Worm (Caenorhabditis elegans) whole organism, L3 larva: ENCODE data around the gene srw-26.

ENCODE experiments used
- R02D3.7 ChIP-seq: fragments of 150-350 bp; optimal IDR thresholded peaks from 2 replicates; lab custom pipeline; 2014; ENCODE audit warnings: missing biosample characterization, missing genetic modification characterization
- ZK546.5 ChIP-seq: sonication (generic microtip); optimal IDR thresholded peaks from 2 replicates; lab custom pipeline; 2017; ENCODE audit warnings: missing biosample characterization, missing genetic modification characterization
- aly-2 ChIP-seq: fragments of 150-350 bp; optimal IDR thresholded peaks from 2 replicates; lab custom pipeline; 2014; ENCODE audit warnings: missing biosample characterization, missing genetic modification characterization
- ama-1 ChIP-seq: fragments of 150-350 bp; optimal IDR thresholded peaks from 2 replicates; lab custom pipeline; 2018
- ceh-16 ChIP-seq: sonication (generic microtip); optimal IDR thresholded peaks from 2 replicates; lab custom pipeline; 2017; ENCODE audit warnings: missing biosample characterization, missing genetic modification characterization
- ceh-82 ChIP-seq: fragments of 150-350 bp; optimal IDR thresholded peaks from 2 replicates; lab custom pipeline; 2014; ENCODE audit warnings: missing biosample characterization, missing genetic modification characterization
- ceh-9 ChIP-seq: sonication (generic microtip); optimal IDR thresholded peaks from 2 replicates; lab custom pipeline; 2018; ENCODE audit warnings: missing biosample characterization, missing genetic modification characterization
- daf-12 ChIP-seq: fragments of 150-350 bp; optimal IDR thresholded peaks from 2 replicates; lab custom pipeline; 2014; ENCODE audit warnings: missing biosample characterization, missing genetic modification reagents, missing genetic modification characterization
- egl-27 ChIP-seq: sonication (generic microtip); optimal IDR thresholded peaks from 4 replicates; lab custom pipeline; 2017; ENCODE audit warnings: missing biosample characterization, missing genetic modification reagents, missing genetic modification characterization
- egl-5 ChIP-seq: fragments of 150-350 bp; optimal IDR thresholded peaks from 2 replicates; lab custom pipeline; 2017; ENCODE audit warnings: missing biosample characterization, missing genetic modification reagents, missing genetic modification characterization, inconsistent platforms
- elt-1 ChIP-seq: fragments of 150-350 bp; optimal IDR thresholded peaks from 2 replicates; lab custom pipeline; 2014; ENCODE audit warnings: missing biosample characterization, missing genetic modification characterization
- elt-2 ChIP-seq: sonication (generic microtip); optimal IDR thresholded peaks from 2 replicates; lab custom pipeline; 2016; ENCODE audit warnings: missing genetic modification reagents, mild to moderate bottlenecking, missing genetic modification characterization, missing compliant biosample characterization
- elt-3 ChIP-seq, 3 experiments: fragments of 150-350 bp in 1 of 3; sonication (generic microtip) in 2 of 3; optimal IDR thresholded peaks; 2 replicates in 2 of 3; 4 replicates in 1 of 3; lab custom pipeline; 2014 to 2017; ENCODE audit warnings: missing biosample characterization in 3 of 3, missing genetic modification characterization in 3 of 3
- eor-1 ChIP-seq, 2 experiments: fragments of 150-350 bp; optimal IDR thresholded peaks; 2 replicates each; lab custom pipeline; 2014 to 2018; ENCODE audit warnings: missing biosample characterization in 2 of 2, missing genetic modification characterization in 2 of 2
- fkh-10 ChIP-seq: sonication (generic microtip); optimal IDR thresholded peaks from 2 replicates; lab custom pipeline; 2017; ENCODE audit warnings: missing biosample characterization, missing genetic modification reagents, missing genetic modification characterization
- hmg-11 ChIP-seq: sonication (generic microtip); optimal IDR thresholded peaks from 2 replicates; lab custom pipeline; 2016; ENCODE audit warnings: missing genetic modification characterization, missing compliant biosample characterization
- jun-1 ChIP-seq: fragments of 150-350 bp; optimal IDR thresholded peaks from 2 replicates; lab custom pipeline; 2014; ENCODE audit warnings: missing biosample characterization, missing genetic modification reagents, missing genetic modification characterization
- lin-15B ChIP-seq: fragments of 150-350 bp; optimal IDR thresholded peaks from 2 replicates; lab custom pipeline; 2014; ENCODE audit warnings: missing biosample characterization, missing genetic modification characterization
- mdl-1 ChIP-seq: fragments of 150-350 bp; optimal IDR thresholded peaks from 2 replicates; lab custom pipeline; 2014; ENCODE audit warnings: missing biosample characterization, missing genetic modification characterization
- mml-1 ChIP-seq: fragments of 150-350 bp; sonication (generic microtip); optimal IDR thresholded peaks from 3 replicates; lab custom pipeline; 2014; ENCODE audit warnings: missing biosample characterization, missing genetic modification characterization
- nfya-1 ChIP-seq: sonication (generic microtip); optimal IDR thresholded peaks from 2 replicates; lab custom pipeline; 2017; ENCODE audit warnings: missing genetic modification characterization, mild to moderate bottlenecking, missing compliant biosample characterization, antibody characterized with exemption, moderate library complexity; ENCODE audit not compliant: insufficient read depth
- nhr-11 ChIP-seq: fragments of 150-350 bp; optimal IDR thresholded peaks from 2 replicates; lab custom pipeline; 2014; ENCODE audit warnings: missing biosample characterization, missing genetic modification characterization
- nhr-12 ChIP-seq: fragments of 150-350 bp; optimal IDR thresholded peaks from 2 replicates; lab custom pipeline; 2014; ENCODE audit warnings: missing biosample characterization, missing genetic modification characterization
- nhr-23 ChIP-seq: fragments of 150-350 bp; optimal IDR thresholded peaks from 2 replicates; lab custom pipeline; 2014; ENCODE audit warnings: missing biosample characterization, missing genetic modification reagents, missing genetic modification characterization
- nhr-237 ChIP-seq: fragments of 150-350 bp; optimal IDR thresholded peaks from 2 replicates; lab custom pipeline; 2014; ENCODE audit warnings: missing biosample characterization, missing genetic modification characterization
- nhr-28 ChIP-seq: fragments of 150-350 bp; optimal IDR thresholded peaks from 2 replicates; lab custom pipeline; 2014; ENCODE audit warnings: missing biosample characterization, missing genetic modification characterization
- nhr-43 ChIP-seq: sonication (generic microtip); optimal IDR thresholded peaks from 2 replicates; lab custom pipeline; 2016; ENCODE audit warnings: mild to moderate bottlenecking, missing genetic modification characterization, missing compliant biosample characterization; ENCODE audit not compliant: poor library complexity, severe bottlenecking
- nhr-76 ChIP-seq: fragments of 150-350 bp; sonication (generic microtip); optimal IDR thresholded peaks from 5 replicates; lab custom pipeline; 2014; ENCODE audit warnings: missing biosample characterization, missing genetic modification characterization
- nhr-77 ChIP-seq: fragments of 150-350 bp; optimal IDR thresholded peaks from 2 replicates; lab custom pipeline; 2014; ENCODE audit warnings: missing biosample characterization, missing genetic modification characterization
- pha-4 ChIP-seq: fragments of 150-350 bp; optimal IDR thresholded peaks from 2 replicates; lab custom pipeline; 2014; ENCODE audit warnings: missing biosample characterization, missing genetic modification reagents, missing genetic modification characterization
- pqm-1 ChIP-seq: fragments of 150-350 bp; optimal IDR thresholded peaks from 2 replicates; lab custom pipeline; 2017; ENCODE audit warnings: missing biosample characterization, missing genetic modification characterization, inconsistent platforms
- skn-1 ChIP-seq: fragments of 150-350 bp; optimal IDR thresholded peaks from 2 replicates; lab custom pipeline; 2014; ENCODE audit warnings: missing biosample characterization, missing genetic modification characterization
- snpc-4 ChIP-seq: fragments of 150-350 bp; optimal IDR thresholded peaks from 2 replicates; lab custom pipeline; 2014; ENCODE audit warnings: missing biosample characterization, missing genetic modification characterization
- unc-39 ChIP-seq: sonication (generic microtip); optimal IDR thresholded peaks from 4 replicates; lab custom pipeline; 2017; ENCODE audit warnings: missing biosample characterization, missing genetic modification characterization
- unc-62 ChIP-seq: fragments of 150-350 bp; sonication (generic microtip); optimal IDR thresholded peaks from 4 replicates; lab custom pipeline; 2014; ENCODE audit warnings: missing biosample characterization, missing genetic modification reagents, missing genetic modification characterization
- zag-1 ChIP-seq: fragments of 150-350 bp; optimal IDR thresholded peaks from 2 replicates; lab custom pipeline; 2014; ENCODE audit warnings: missing biosample characterization, missing genetic modification characterization
- ztf-4 ChIP-seq: fragments of 150-350 bp; optimal IDR thresholded peaks from 2 replicates; lab custom pipeline; 2014; ENCODE audit warnings: missing biosample characterization, missing genetic modification characterization

Gene srw-26

DNA sequence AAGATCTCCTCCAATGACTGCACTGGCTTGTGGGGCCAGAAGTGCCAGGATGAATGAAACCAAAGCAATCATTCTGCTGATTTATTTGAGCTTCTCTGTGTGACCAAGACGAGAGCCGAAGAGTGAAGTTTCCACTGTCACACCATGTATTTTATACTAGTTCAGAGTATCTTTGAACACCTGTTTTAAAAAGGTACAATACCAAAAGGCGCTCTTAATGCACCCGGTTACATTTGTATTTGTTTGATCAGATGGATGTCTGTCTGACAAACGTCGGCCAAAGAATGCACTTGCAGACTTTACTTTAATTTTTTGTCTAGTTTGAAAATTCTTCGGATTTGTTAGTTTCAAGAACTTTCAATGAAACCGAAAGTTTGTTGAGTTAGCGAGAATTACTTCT lies 12.0 kb downstream of the srw-26 start, which contains the start of gene F35E8.10:
Gene F35E8.10 (minus strand): TSS at position 101 of the 400 bp plus-strand sequence.
- TF ChIP-seq daf-12 (tag; lab: Kevin White, UChicago) = no peak
- no peak for TF ChIP-seq nfya-1 (tag; lab: Kevin White, UChicago)
- no peak for TF ChIP-seq ceh-82 (tag; lab: Kevin White, UChicago)
- TF ChIP-seq egl-27 (tag; lab: Kevin White, UChicago) = no peak
- TF ChIP-seq aly-2 (tag; lab: Kevin White, UChicago) = no peak
- TF ChIP-seq elt-3 (tag; optimal IDR thresholded peaks at IDR 0.05; lab: Kevin White, UChicago) = no peak
- no peak for TF ChIP-seq ama-1 (lab: Kevin White, UChicago)
- TF ChIP-seq mdl-1 (tag; lab: Kevin White, UChicago) = no peak
- no peak for TF ChIP-seq nhr-43 (tag; lab: Kevin White, UChicago)

ce11 chrV:15917458-15917857 lies 14.8 kb downstream of the srw-26 start, which contains the start of gene F35E8.9:
TSS of gene F35E8.9 (minus strand) at chrV:15917558.
- TF ChIP-seq nhr-12 (no peak), nhr-237 (no peak), jun-1 (tag; lab: Kevin White, UChicago) (no peak), eor-1 (tag; optimal IDR thresholded peaks at IDR 0.05; lab: Kevin White, UChicago) (no peak), mdl-1 (tag; lab: Kevin White, UChicago) (no peak), nhr-23 (tag; lab: Kevin White, UChicago) (no peak), unc-62 (no peak), nhr-77 (tag; lab: Kevin White, UChicago) (no peak), ceh-16 (tag; lab: Kevin White, UChicago) (no peak), ceh-82 (tag; lab: Kevin White, UChicago) (no peak), skn-1 (tag; lab: Kevin White, UChicago) (no peak), zag-1 (tag; lab: Kevin White, UChicago) (no peak), nhr-28 (no peak), aly-2 (tag; lab: Kevin White, UChicago) (no peak), ztf-4 (no peak)

ce11 chrV:15915919-15916318 lies 16.4 kb downstream of the srw-26 start, which contains the start of gene gst-38:
TSS of gene gst-38 (minus strand) at chrV:15916070.
- TF ChIP-seq pqm-1 (tag; lab: Kevin White, UChicago) = peak; percentile 41
- peak; percentile 88 for TF ChIP-seq elt-2 (tag; lab: Kevin White, UChicago)
- TF ChIP-seq nhr-43 (tag; lab: Kevin White, UChicago) = no peak
- TF ChIP-seq skn-1 (tag; lab: Kevin White, UChicago) = peak; percentile 14

- TF ChIP-seq ztf-4 = no peak
- TF ChIP-seq elt-1 (tag; lab: Kevin White, UChicago) = no peak
- TF ChIP-seq mdl-1 (tag; lab: Kevin White, UChicago) = no peak
- TF ChIP-seq hmg-11 (tag; lab: Kevin White, UChicago) = no peak
- TF ChIP-seq nhr-11 (tag; lab: Kevin White, UChicago) = no peak
- TF ChIP-seq pha-4 (tag; lab: Kevin White, UChicago) = no peak
- no peak for TF ChIP-seq nhr-77 (tag; lab: Kevin White, UChicago)
- TF ChIP-seq zag-1 (tag; lab: Kevin White, UChicago) = no peak
- no peak for TF ChIP-seq egl-5 (tag; lab: Kevin White, UChicago)
These were observed 17.0 kb downstream of the srw-26 start for ce11 chrV:15915307-15915706.

DNA sequence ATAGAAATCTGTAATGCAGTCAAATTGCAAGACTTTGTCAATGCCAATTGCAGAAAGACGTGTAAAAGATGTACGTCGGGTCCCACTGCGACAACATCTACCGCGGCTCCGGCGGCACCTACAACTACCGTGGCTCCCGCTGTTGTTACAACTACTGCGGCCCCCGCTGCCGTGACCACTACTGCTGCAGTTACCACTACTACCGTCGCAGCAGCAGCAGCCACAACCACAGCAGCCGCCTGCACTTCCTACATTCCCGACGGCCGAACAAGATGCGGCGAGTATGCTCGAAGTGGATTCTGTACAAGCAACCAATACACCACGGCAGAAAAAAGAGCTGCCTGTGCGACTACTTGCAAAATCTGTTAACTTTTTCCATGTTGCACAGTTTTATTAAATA lies 17.5 kb downstream of the srw-26 start:
- TF ChIP-seq mdl-1 (tag; lab: Kevin White, UChicago) (no peak), mml-1 (no peak), skn-1 (tag; lab: Kevin White, UChicago) (no peak), snpc-4 (tag; lab: Kevin White, UChicago) (no peak), R02D3.7 (tag; lab: Kevin White, UChicago) (no peak), fkh-10 (GFP tag; lab: Kevin White, UChicago) (no peak), nhr-43 (tag; lab: Kevin White, UChicago) (no peak), nhr-76 (no peak), aly-2 (tag; lab: Kevin White, UChicago) (no peak), ZK546.5 (tag; lab: Kevin White, UChicago) (no peak), daf-12 (tag; lab: Kevin White, UChicago) (no peak), egl-27 (tag; lab: Kevin White, UChicago) (no peak), ceh-9 (tag; lab: Kevin White, UChicago) (no peak), unc-39 (no peak), ztf-4 (no peak), lin-15B (tag; lab: Kevin White, UChicago) (no peak), egl-5 (tag; lab: Kevin White, UChicago) (no peak), elt-3 (tag; optimal IDR thresholded peaks at IDR 0.05; lab: Kevin White, UChicago) (no peak), nhr-11 (tag; lab: Kevin White, UChicago) (no peak)
